Worm (Caenorhabditis elegans) whole organism, L3 larva: ENCODE results near the gene F21H7.5.

ENCODE experiments used
- R02D3.7 ChIP-seq: fragments of 150-350 bp; optimal IDR thresholded peaks from 2 replicates; lab custom pipeline; 2014; ENCODE audit warnings: missing biosample characterization, missing genetic modification characterization
- ZK546.5 ChIP-seq: sonication (generic microtip); optimal IDR thresholded peaks from 2 replicates; lab custom pipeline; 2017; ENCODE audit warnings: missing biosample characterization, missing genetic modification characterization
- ama-1 ChIP-seq: fragments of 150-350 bp; optimal IDR thresholded peaks from 2 replicates; lab custom pipeline; 2018
- ceh-28 ChIP-seq: fragments of 150-350 bp; optimal IDR thresholded peaks from 2 replicates; lab custom pipeline; 2014; ENCODE audit warnings: missing biosample characterization, missing genetic modification reagents, missing genetic modification characterization
- ceh-9 ChIP-seq: sonication (generic microtip); optimal IDR thresholded peaks from 2 replicates; lab custom pipeline; 2018; ENCODE audit warnings: missing biosample characterization, missing genetic modification characterization
- egl-27 ChIP-seq: sonication (generic microtip); optimal IDR thresholded peaks from 4 replicates; lab custom pipeline; 2017; ENCODE audit warnings: missing biosample characterization, missing genetic modification reagents, missing genetic modification characterization
- egl-5 ChIP-seq: fragments of 150-350 bp; optimal IDR thresholded peaks from 2 replicates; lab custom pipeline; 2017; ENCODE audit warnings: missing biosample characterization, missing genetic modification reagents, missing genetic modification characterization, inconsistent platforms
- elt-2 ChIP-seq: sonication (generic microtip); optimal IDR thresholded peaks from 2 replicates; lab custom pipeline; 2016; ENCODE audit warnings: missing genetic modification reagents, mild to moderate bottlenecking, missing genetic modification characterization, missing compliant biosample characterization
- elt-3 ChIP-seq, 3 experiments: fragments of 150-350 bp in 1 of 3; sonication (generic microtip) in 2 of 3; optimal IDR thresholded peaks; 2 replicates in 2 of 3; 4 replicates in 1 of 3; lab custom pipeline; 2014 to 2017; ENCODE audit warnings: missing biosample characterization in 3 of 3, missing genetic modification characterization in 3 of 3
- eor-1 ChIP-seq, 2 experiments: fragments of 150-350 bp; optimal IDR thresholded peaks; 2 replicates each; lab custom pipeline; 2014 to 2018; ENCODE audit warnings: missing biosample characterization in 2 of 2, missing genetic modification characterization in 2 of 2
- fkh-2 ChIP-seq: fragments of 150-350 bp; optimal IDR thresholded peaks from 2 replicates; lab custom pipeline; 2014; ENCODE audit warnings: missing biosample characterization, missing genetic modification reagents, missing genetic modification characterization
- fos-1 ChIP-seq: fragments of 150-350 bp; optimal IDR thresholded peaks from 2 replicates; lab custom pipeline; 2014; ENCODE audit warnings: missing biosample characterization, missing genetic modification characterization
- jun-1 ChIP-seq: fragments of 150-350 bp; optimal IDR thresholded peaks from 2 replicates; lab custom pipeline; 2014; ENCODE audit warnings: missing biosample characterization, missing genetic modification reagents, missing genetic modification characterization
- lin-15B ChIP-seq: fragments of 150-350 bp; optimal IDR thresholded peaks from 2 replicates; lab custom pipeline; 2014; ENCODE audit warnings: missing biosample characterization, missing genetic modification characterization
- lsy-12 ChIP-seq: sonication (generic microtip); optimal IDR thresholded peaks from 2 replicates; lab custom pipeline; 2016; ENCODE audit warnings: mild to moderate bottlenecking, missing genetic modification characterization, missing compliant biosample characterization
- mml-1 ChIP-seq: fragments of 150-350 bp; sonication (generic microtip); optimal IDR thresholded peaks from 3 replicates; lab custom pipeline; 2014; ENCODE audit warnings: missing biosample characterization, missing genetic modification characterization
- nfya-1 ChIP-seq: sonication (generic microtip); optimal IDR thresholded peaks from 2 replicates; lab custom pipeline; 2017; ENCODE audit warnings: missing genetic modification characterization, mild to moderate bottlenecking, missing compliant biosample characterization, antibody characterized with exemption, moderate library complexity; ENCODE audit not compliant: insufficient read depth
- nhr-11 ChIP-seq: fragments of 150-350 bp; optimal IDR thresholded peaks from 2 replicates; lab custom pipeline; 2014; ENCODE audit warnings: missing biosample characterization, missing genetic modification characterization
- nhr-12 ChIP-seq: fragments of 150-350 bp; optimal IDR thresholded peaks from 2 replicates; lab custom pipeline; 2014; ENCODE audit warnings: missing biosample characterization, missing genetic modification characterization
- nhr-23 ChIP-seq: fragments of 150-350 bp; optimal IDR thresholded peaks from 2 replicates; lab custom pipeline; 2014; ENCODE audit warnings: missing biosample characterization, missing genetic modification reagents, missing genetic modification characterization
- nhr-237 ChIP-seq: fragments of 150-350 bp; optimal IDR thresholded peaks from 2 replicates; lab custom pipeline; 2014; ENCODE audit warnings: missing biosample characterization, missing genetic modification characterization
- nhr-25 ChIP-seq: sonication (generic microtip); optimal IDR thresholded peaks from 2 replicates; lab custom pipeline; 2017; ENCODE audit warnings: missing biosample characterization, missing genetic modification characterization
- nhr-28 ChIP-seq: fragments of 150-350 bp; optimal IDR thresholded peaks from 2 replicates; lab custom pipeline; 2014; ENCODE audit warnings: missing biosample characterization, missing genetic modification characterization
- nhr-43 ChIP-seq: sonication (generic microtip); optimal IDR thresholded peaks from 2 replicates; lab custom pipeline; 2016; ENCODE audit warnings: mild to moderate bottlenecking, missing genetic modification characterization, missing compliant biosample characterization; ENCODE audit not compliant: poor library complexity, severe bottlenecking
- nhr-76 ChIP-seq: fragments of 150-350 bp; sonication (generic microtip); optimal IDR thresholded peaks from 5 replicates; lab custom pipeline; 2014; ENCODE audit warnings: missing biosample characterization, missing genetic modification characterization
- nhr-77 ChIP-seq: fragments of 150-350 bp; optimal IDR thresholded peaks from 2 replicates; lab custom pipeline; 2014; ENCODE audit warnings: missing biosample characterization, missing genetic modification characterization
- pqm-1 ChIP-seq: fragments of 150-350 bp; optimal IDR thresholded peaks from 2 replicates; lab custom pipeline; 2017; ENCODE audit warnings: missing biosample characterization, missing genetic modification characterization, inconsistent platforms
- sea-2 ChIP-seq: fragments of 150-350 bp; sonication (generic microtip); optimal IDR thresholded peaks from 4 replicates; lab custom pipeline; 2014; ENCODE audit warnings: missing biosample characterization, missing genetic modification reagents, missing genetic modification characterization
- skn-1 ChIP-seq: fragments of 150-350 bp; optimal IDR thresholded peaks from 2 replicates; lab custom pipeline; 2014; ENCODE audit warnings: missing biosample characterization, missing genetic modification characterization
- snpc-4 ChIP-seq: fragments of 150-350 bp; optimal IDR thresholded peaks from 2 replicates; lab custom pipeline; 2014; ENCODE audit warnings: missing biosample characterization, missing genetic modification characterization
- unc-39 ChIP-seq: sonication (generic microtip); optimal IDR thresholded peaks from 4 replicates; lab custom pipeline; 2017; ENCODE audit warnings: missing biosample characterization, missing genetic modification characterization
- unc-62 ChIP-seq: fragments of 150-350 bp; sonication (generic microtip); optimal IDR thresholded peaks from 4 replicates; lab custom pipeline; 2014; ENCODE audit warnings: missing biosample characterization, missing genetic modification reagents, missing genetic modification characterization
- zag-1 ChIP-seq: fragments of 150-350 bp; optimal IDR thresholded peaks from 2 replicates; lab custom pipeline; 2014; ENCODE audit warnings: missing biosample characterization, missing genetic modification characterization
- ztf-11 ChIP-seq: fragments of 150-350 bp; optimal IDR thresholded peaks from 2 replicates; lab custom pipeline; 2014; ENCODE audit warnings: missing biosample characterization, missing genetic modification characterization

The F21H7.5 gene

DNA sequence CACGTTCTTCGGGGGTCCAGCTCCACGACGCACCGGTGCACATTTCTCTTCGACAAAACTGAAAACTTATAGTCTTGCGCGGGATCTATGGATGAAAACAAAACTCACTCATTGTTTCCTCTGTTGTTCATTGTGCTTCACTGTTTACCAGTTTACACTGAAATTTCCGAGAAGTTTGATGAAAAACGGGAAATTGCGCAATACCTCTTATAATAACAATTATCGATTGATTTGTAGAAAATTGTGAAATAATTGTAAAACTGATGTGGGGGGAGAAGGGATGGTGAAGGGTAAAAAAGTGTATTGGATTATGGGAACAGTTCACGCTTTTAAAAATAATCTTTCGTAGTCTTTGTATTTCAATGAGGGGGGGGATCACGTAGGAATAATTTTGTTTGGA, 7.9 kb upstream of the F21H7.5 start:
- TF ChIP-seq eor-1 (tag; optimal IDR thresholded peaks at IDR 0.05; lab: Kevin White, UChicago) (no peak), elt-3 (tag; optimal IDR thresholded peaks at IDR 0.05; lab: Kevin White, UChicago) (no peak), zag-1 (no peak), nhr-25 (tag; lab: Kevin White, UChicago) (no peak), unc-39 (tag; lab: Kevin White, UChicago) (no peak)
- TF ChIP-seq, all 47 proteins: peak for 0

DNA sequence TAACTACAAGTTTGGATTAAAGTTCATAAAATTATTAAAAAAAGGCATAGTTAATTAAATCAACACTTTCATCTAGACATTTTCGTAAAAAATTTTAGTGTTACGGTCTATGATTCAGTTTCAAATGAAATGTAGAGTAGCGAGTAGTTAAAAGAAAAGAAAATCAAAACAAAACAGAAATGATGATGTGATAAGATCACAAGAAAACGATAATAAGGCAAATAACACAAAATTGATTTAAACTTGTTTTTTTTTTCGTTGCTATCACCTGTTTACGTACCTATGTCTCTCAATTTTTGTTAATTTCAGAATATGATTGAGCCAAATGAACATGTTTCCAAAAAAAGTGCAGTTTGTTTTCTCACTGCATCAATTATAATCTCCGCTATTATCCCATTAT, 7.4 kb upstream of the F21H7.5 start, which contains the start of the genes F21H7.2 and F21H7.12:
Gene F21H7.2 (minus strand): TSS at position 101 of the 400 bp plus-strand sequence.
Gene F21H7.12 (plus strand): TSS at position 270 of the 400 bp plus-strand sequence.
- TF ChIP-seq snpc-4 (tag; lab: Kevin White, UChicago) (no peak), egl-27 (tag; lab: Kevin White, UChicago) (no peak), unc-39 (tag; lab: Kevin White, UChicago) (no peak), fkh-2 (tag; lab: Kevin White, UChicago) (no peak), unc-62 (GFP tag; lab: Kevin White, UChicago) (no peak), ama-1 (lab: Kevin White, UChicago) (no peak), fos-1 (tag; lab: Kevin White, UChicago) (no peak), egl-5 (tag; lab: Kevin White, UChicago) (no peak), ceh-28 (tag; lab: Kevin White, UChicago) (no peak), sea-2 (GFP tag; lab: Kevin White, UChicago) (no peak), nhr-25 (tag; lab: Kevin White, UChicago) (no peak), nhr-237 (tag; lab: Kevin White, UChicago) (no peak)

DNA sequence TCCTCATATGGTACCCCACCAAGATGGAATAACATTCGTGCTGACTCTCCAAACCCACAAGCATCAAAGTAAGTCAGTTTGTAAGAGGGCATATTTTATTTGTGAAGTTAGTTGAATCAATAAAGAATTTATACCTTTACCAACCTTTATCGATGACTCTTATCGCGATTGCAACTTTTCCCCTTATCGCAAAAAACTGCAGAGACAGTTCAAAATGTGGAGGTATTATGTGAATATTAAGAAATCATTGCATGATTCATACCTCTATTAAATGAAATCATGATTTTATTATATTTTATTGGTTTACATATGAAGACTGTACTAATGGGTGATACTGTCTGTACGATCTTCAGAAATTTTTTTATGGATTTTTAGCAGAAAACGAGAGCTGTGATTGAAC, 5.1 kb upstream of the F21H7.5 start, which contains the start of gene gst-22:
Gene gst-22 (minus strand): TSS at position 103 of the 400 bp plus-strand sequence.
- TF ChIP-seq lsy-12 (no peak), unc-62 (GFP tag; lab: Kevin White, UChicago) (no peak), jun-1 (tag; lab: Kevin White, UChicago) (peak; percentile 48), R02D3.7 (tag; lab: Kevin White, UChicago) (no peak), nhr-11 (tag; lab: Kevin White, UChicago) (no peak), fkh-2 (tag; lab: Kevin White, UChicago) (no peak), nhr-77 (tag; lab: Kevin White, UChicago) (no peak), ceh-28 (tag; lab: Kevin White, UChicago) (peak; percentile 2), pqm-1 (peak; percentile 97), elt-2 (tag; lab: Kevin White, UChicago) (peak; percentile 92), egl-5 (tag; lab: Kevin White, UChicago) (no peak)
- TF ChIP-seq, all 47 proteins: peak for 4

DNA sequence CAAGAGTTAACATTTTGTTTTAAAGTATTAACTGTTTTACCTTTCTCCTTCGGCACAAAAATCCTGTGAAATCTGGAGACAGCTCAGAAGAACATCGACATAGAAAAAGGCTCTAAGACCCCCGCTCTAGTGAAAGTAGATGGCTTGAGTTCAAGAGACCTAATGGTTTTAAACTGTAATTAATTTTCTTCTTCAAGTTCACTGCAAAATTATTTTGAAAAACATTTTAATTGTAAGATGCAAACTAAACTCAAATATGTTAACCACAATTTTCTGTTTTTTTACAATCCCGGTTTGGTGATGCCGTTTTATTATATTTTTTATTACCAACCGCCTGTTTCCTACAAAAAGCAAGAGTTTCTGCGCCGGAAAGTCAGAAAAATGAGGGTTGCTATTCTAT, 3.7 kb upstream of the F21H7.5 start, which contains the start of gene clec-233:
Gene clec-233 (plus strand): TSS at position 301 of the 400 bp plus-strand sequence.
- no peak for TF ChIP-seq lin-15B (tag; lab: Kevin White, UChicago)
- TF ChIP-seq nhr-12, result no peak
- no peak for TF ChIP-seq nfya-1 (tag; lab: Kevin White, UChicago)
- TF ChIP-seq ama-1 (lab: Kevin White, UChicago), result no peak
- no peak for TF ChIP-seq nhr-28 (tag; lab: Kevin White, UChicago)
- TF ChIP-seq egl-5 (tag; lab: Kevin White, UChicago), result no peak
- TF ChIP-seq nhr-43 (tag; lab: Kevin White, UChicago), result no peak
- no peak for TF ChIP-seq ZK546.5 (tag; lab: Kevin White, UChicago)
- TF ChIP-seq nhr-23 (tag; lab: Kevin White, UChicago), result no peak
- no peak for TF ChIP-seq ztf-11 (tag; lab: Kevin White, UChicago)
- no peak for TF ChIP-seq jun-1 (tag; lab: Kevin White, UChicago)
- TF ChIP-seq nhr-77 (tag; lab: Kevin White, UChicago), result no peak
- TF ChIP-seq fos-1 (tag; lab: Kevin White, UChicago), result no peak
- TF ChIP-seq mml-1 (tag; lab: Kevin White, UChicago), result no peak
- TF ChIP-seq ceh-9, result no peak
- TF ChIP-seq snpc-4 (tag; lab: Kevin White, UChicago), result no peak
- TF ChIP-seq nhr-76 (tag; lab: Kevin White, UChicago), result no peak
- TF ChIP-seq skn-1 (tag; lab: Kevin White, UChicago), result no peak
- no peak for TF ChIP-seq unc-39 (tag; lab: Kevin White, UChicago)
- TF ChIP-seq R02D3.7 (tag; lab: Kevin White, UChicago), result no peak
- TF ChIP-seq, all 47 proteins: peak for 0
